Fruit fly (Drosophila melanogaster) whole organism: ENCODE data around the gene usp.

Source experiments
- CG8478 ChIP-seq: fragments of >200 bp; optimal IDR thresholded peaks from 2 replicates; lab custom pipeline; 2018; ENCODE audit warnings: inconsistent platforms
- Dll ChIP-seq: fragments of >200 bp; optimal IDR thresholded peaks from 2 replicates; lab custom pipeline; 2017
- pan ChIP-seq: fragments of >200 bp; optimal IDR thresholded peaks from 2 replicates; lab custom pipeline; 2017
- psq ChIP-seq: fragments of >200 bp; optimal IDR thresholded peaks from 2 replicates; lab custom pipeline; 2017
- usp ChIP-seq: fragments of >200 bp; optimal IDR thresholded peaks from 2 replicates; lab custom pipeline; 2017; ENCODE audit warnings: missing biosample characterization, missing genetic modification characterization, mixed read lengths

- no peak for TF ChIP-seq pan (lab: Kevin White, UChicago)
- no peak for TF ChIP-seq psq
- TF ChIP-seq usp (GFP tag; lab: Kevin White, UChicago): no peak
- peak; percentile 11 for TF ChIP-seq Dll (lab: Kevin White, UChicago)
- no peak for TF ChIP-seq CG8478 (lab: Kevin White, UChicago)
Measured at dm6 chrX:2012121-2012452, 30.0 kb downstream of the usp start.
